Fruit fly (Drosophila melanogaster) whole organism: Measurements from ENCODE around the gene Ogdh.

Source experiments
- CG8478 ChIP-seq: fragments of >200 bp; optimal IDR thresholded peaks from 2 replicates; lab custom pipeline; 2018; ENCODE audit warnings: inconsistent platforms
- EcR ChIP-seq, 2 experiments: fragments of >200 bp; optimal IDR thresholded peaks; 2 replicates each; lab custom pipeline; 2017; ENCODE audit warnings: missing biosample characterization in 2 of 2, missing genetic modification characterization in 2 of 2, missing genetic modification reagents in 2 of 2
- pan ChIP-seq: fragments of >200 bp; optimal IDR thresholded peaks from 2 replicates; lab custom pipeline; 2017
- usp ChIP-seq: fragments of >200 bp; optimal IDR thresholded peaks from 2 replicates; lab custom pipeline; 2017; ENCODE audit warnings: missing biosample characterization, missing genetic modification characterization, mixed read lengths

- TF ChIP-seq usp (GFP tag; lab: Kevin White, UChicago), result no peak
- no peak for TF ChIP-seq pan (lab: Kevin White, UChicago)
- no peak for TF ChIP-seq EcR (GFP tag; optimal IDR thresholded peaks at IDR 0.05; lab: Kevin White, UChicago)
- no peak for TF ChIP-seq CG8478 (lab: Kevin White, UChicago)
These were observed 15.8 kb upstream of the Ogdh start, which contains the start of gene CG13022 for dm6 chr3L:16938852-16939251.
